Worm (Caenorhabditis elegans): Measurements from ENCODE around the gene Y53G8AR.8.

DNA sequence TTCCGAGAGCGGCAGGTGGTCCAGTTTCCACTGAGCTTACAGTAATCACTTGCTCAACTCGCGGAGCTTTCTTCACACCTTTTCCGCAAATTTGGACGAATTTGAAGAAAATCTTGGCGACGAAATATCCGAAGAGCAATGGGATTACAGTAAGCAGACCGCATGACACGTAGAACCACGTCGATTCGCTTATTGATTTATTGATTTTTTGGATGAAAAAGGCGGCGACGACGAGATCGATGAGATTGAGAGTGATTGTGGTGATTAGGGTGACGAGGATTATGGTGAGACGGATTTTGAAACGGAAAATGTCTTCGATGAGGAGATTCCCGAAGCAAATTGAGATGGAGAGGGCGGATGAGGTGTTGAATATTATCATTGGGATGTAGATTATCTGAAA is 30.4 kb downstream of the Y53G8AR.8 start:
- TF ChIP-seq ref-2 (tag; optimal IDR thresholded peaks at IDR 0.05) (no peak), ama-1 (optimal IDR thresholded peaks at IDR 0.05) (no peak), dmd-4 (tag; optimal IDR thresholded peaks at IDR 0.05; ENCODE audit: borderline replicate concordance) (no peak), dve-1 (tag; optimal IDR thresholded peaks at IDR 0.05) (no peak), nhr-232 (tag; optimal IDR thresholded peaks at IDR 0.05) (no peak), madf-2 (tag; optimal IDR thresholded peaks at IDR 0.05) (no peak)
